Worm (Caenorhabditis elegans) whole organism, L3 larva: ENCODE measurements around the gene fut-8.

Source experiments
- R02D3.7 ChIP-seq: fragments of 150-350 bp; optimal IDR thresholded peaks from 2 replicates; lab custom pipeline; 2014; ENCODE audit warnings: missing biosample characterization, missing genetic modification characterization
- ZK546.5 ChIP-seq: sonication (generic microtip); optimal IDR thresholded peaks from 2 replicates; lab custom pipeline; 2017; ENCODE audit warnings: missing biosample characterization, missing genetic modification characterization
- aly-2 ChIP-seq: fragments of 150-350 bp; optimal IDR thresholded peaks from 2 replicates; lab custom pipeline; 2014; ENCODE audit warnings: missing biosample characterization, missing genetic modification characterization
- ama-1 ChIP-seq: fragments of 150-350 bp; optimal IDR thresholded peaks from 2 replicates; lab custom pipeline; 2018
- ceh-16 ChIP-seq: sonication (generic microtip); optimal IDR thresholded peaks from 2 replicates; lab custom pipeline; 2017; ENCODE audit warnings: missing biosample characterization, missing genetic modification characterization
- ceh-28 ChIP-seq: fragments of 150-350 bp; optimal IDR thresholded peaks from 2 replicates; lab custom pipeline; 2014; ENCODE audit warnings: missing biosample characterization, missing genetic modification reagents, missing genetic modification characterization
- ceh-9 ChIP-seq: sonication (generic microtip); optimal IDR thresholded peaks from 2 replicates; lab custom pipeline; 2018; ENCODE audit warnings: missing biosample characterization, missing genetic modification characterization
- daf-12 ChIP-seq: fragments of 150-350 bp; optimal IDR thresholded peaks from 2 replicates; lab custom pipeline; 2014; ENCODE audit warnings: missing biosample characterization, missing genetic modification reagents, missing genetic modification characterization
- egl-27 ChIP-seq: sonication (generic microtip); optimal IDR thresholded peaks from 4 replicates; lab custom pipeline; 2017; ENCODE audit warnings: missing biosample characterization, missing genetic modification reagents, missing genetic modification characterization
- egl-5 ChIP-seq: fragments of 150-350 bp; optimal IDR thresholded peaks from 2 replicates; lab custom pipeline; 2017; ENCODE audit warnings: missing biosample characterization, missing genetic modification reagents, missing genetic modification characterization, inconsistent platforms
- elt-1 ChIP-seq: fragments of 150-350 bp; optimal IDR thresholded peaks from 2 replicates; lab custom pipeline; 2014; ENCODE audit warnings: missing biosample characterization, missing genetic modification characterization
- elt-2 ChIP-seq: sonication (generic microtip); optimal IDR thresholded peaks from 2 replicates; lab custom pipeline; 2016; ENCODE audit warnings: missing genetic modification reagents, mild to moderate bottlenecking, missing genetic modification characterization, missing compliant biosample characterization
- elt-3 ChIP-seq, 3 experiments: fragments of 150-350 bp in 1 of 3; sonication (generic microtip) in 2 of 3; optimal IDR thresholded peaks; 2 replicates in 2 of 3; 4 replicates in 1 of 3; lab custom pipeline; 2014 to 2017; ENCODE audit warnings: missing biosample characterization in 3 of 3, missing genetic modification characterization in 3 of 3
- eor-1 ChIP-seq, 2 experiments: fragments of 150-350 bp; optimal IDR thresholded peaks; 2 replicates each; lab custom pipeline; 2014 to 2018; ENCODE audit warnings: missing biosample characterization in 2 of 2, missing genetic modification characterization in 2 of 2
- fkh-10 ChIP-seq: sonication (generic microtip); optimal IDR thresholded peaks from 2 replicates; lab custom pipeline; 2017; ENCODE audit warnings: missing biosample characterization, missing genetic modification reagents, missing genetic modification characterization
- fkh-2 ChIP-seq: fragments of 150-350 bp; optimal IDR thresholded peaks from 2 replicates; lab custom pipeline; 2014; ENCODE audit warnings: missing biosample characterization, missing genetic modification reagents, missing genetic modification characterization
- fos-1 ChIP-seq: fragments of 150-350 bp; optimal IDR thresholded peaks from 2 replicates; lab custom pipeline; 2014; ENCODE audit warnings: missing biosample characterization, missing genetic modification characterization
- hmg-11 ChIP-seq: sonication (generic microtip); optimal IDR thresholded peaks from 2 replicates; lab custom pipeline; 2016; ENCODE audit warnings: missing genetic modification characterization, missing compliant biosample characterization
- jun-1 ChIP-seq: fragments of 150-350 bp; optimal IDR thresholded peaks from 2 replicates; lab custom pipeline; 2014; ENCODE audit warnings: missing biosample characterization, missing genetic modification reagents, missing genetic modification characterization
- lin-15B ChIP-seq: fragments of 150-350 bp; optimal IDR thresholded peaks from 2 replicates; lab custom pipeline; 2014; ENCODE audit warnings: missing biosample characterization, missing genetic modification characterization
- lin-39 ChIP-seq: fragments of 150-350 bp; optimal IDR thresholded peaks from 2 replicates; lab custom pipeline; 2018; ENCODE audit warnings: missing biosample characterization, missing genetic modification reagents, missing genetic modification characterization
- lsy-12 ChIP-seq: sonication (generic microtip); optimal IDR thresholded peaks from 2 replicates; lab custom pipeline; 2016; ENCODE audit warnings: mild to moderate bottlenecking, missing genetic modification characterization, missing compliant biosample characterization
- mdl-1 ChIP-seq: fragments of 150-350 bp; optimal IDR thresholded peaks from 2 replicates; lab custom pipeline; 2014; ENCODE audit warnings: missing biosample characterization, missing genetic modification characterization
- mml-1 ChIP-seq: fragments of 150-350 bp; sonication (generic microtip); optimal IDR thresholded peaks from 3 replicates; lab custom pipeline; 2014; ENCODE audit warnings: missing biosample characterization, missing genetic modification characterization
- nfya-1 ChIP-seq: sonication (generic microtip); optimal IDR thresholded peaks from 2 replicates; lab custom pipeline; 2017; ENCODE audit warnings: missing genetic modification characterization, mild to moderate bottlenecking, missing compliant biosample characterization, antibody characterized with exemption, moderate library complexity; ENCODE audit not compliant: insufficient read depth
- nhr-12 ChIP-seq: fragments of 150-350 bp; optimal IDR thresholded peaks from 2 replicates; lab custom pipeline; 2014; ENCODE audit warnings: missing biosample characterization, missing genetic modification characterization
- nhr-23 ChIP-seq: fragments of 150-350 bp; optimal IDR thresholded peaks from 2 replicates; lab custom pipeline; 2014; ENCODE audit warnings: missing biosample characterization, missing genetic modification reagents, missing genetic modification characterization
- nhr-237 ChIP-seq: fragments of 150-350 bp; optimal IDR thresholded peaks from 2 replicates; lab custom pipeline; 2014; ENCODE audit warnings: missing biosample characterization, missing genetic modification characterization
- nhr-25 ChIP-seq: sonication (generic microtip); optimal IDR thresholded peaks from 2 replicates; lab custom pipeline; 2017; ENCODE audit warnings: missing biosample characterization, missing genetic modification characterization
- nhr-43 ChIP-seq: sonication (generic microtip); optimal IDR thresholded peaks from 2 replicates; lab custom pipeline; 2016; ENCODE audit warnings: mild to moderate bottlenecking, missing genetic modification characterization, missing compliant biosample characterization; ENCODE audit not compliant: poor library complexity, severe bottlenecking
- nhr-67 ChIP-seq: fragments of 150-350 bp; optimal IDR thresholded peaks from 2 replicates; lab custom pipeline; 2014; ENCODE audit warnings: missing biosample characterization, missing genetic modification characterization
- nhr-76 ChIP-seq: fragments of 150-350 bp; sonication (generic microtip); optimal IDR thresholded peaks from 5 replicates; lab custom pipeline; 2014; ENCODE audit warnings: missing biosample characterization, missing genetic modification characterization
- nhr-77 ChIP-seq: fragments of 150-350 bp; optimal IDR thresholded peaks from 2 replicates; lab custom pipeline; 2014; ENCODE audit warnings: missing biosample characterization, missing genetic modification characterization
- pha-4 ChIP-seq: fragments of 150-350 bp; optimal IDR thresholded peaks from 2 replicates; lab custom pipeline; 2014; ENCODE audit warnings: missing biosample characterization, missing genetic modification reagents, missing genetic modification characterization
- pqm-1 ChIP-seq: fragments of 150-350 bp; optimal IDR thresholded peaks from 2 replicates; lab custom pipeline; 2017; ENCODE audit warnings: missing biosample characterization, missing genetic modification characterization, inconsistent platforms
- sea-2 ChIP-seq: fragments of 150-350 bp; sonication (generic microtip); optimal IDR thresholded peaks from 4 replicates; lab custom pipeline; 2014; ENCODE audit warnings: missing biosample characterization, missing genetic modification reagents, missing genetic modification characterization
- skn-1 ChIP-seq: fragments of 150-350 bp; optimal IDR thresholded peaks from 2 replicates; lab custom pipeline; 2014; ENCODE audit warnings: missing biosample characterization, missing genetic modification characterization
- tbx-2 ChIP-seq: sonication (generic microtip); optimal IDR thresholded peaks from 2 replicates; lab custom pipeline; 2016; ENCODE audit warnings: mild to moderate bottlenecking, missing genetic modification characterization, missing compliant biosample characterization
- unc-39 ChIP-seq: sonication (generic microtip); optimal IDR thresholded peaks from 4 replicates; lab custom pipeline; 2017; ENCODE audit warnings: missing biosample characterization, missing genetic modification characterization
- unc-62 ChIP-seq: fragments of 150-350 bp; sonication (generic microtip); optimal IDR thresholded peaks from 4 replicates; lab custom pipeline; 2014; ENCODE audit warnings: missing biosample characterization, missing genetic modification reagents, missing genetic modification characterization
- zag-1 ChIP-seq: fragments of 150-350 bp; optimal IDR thresholded peaks from 2 replicates; lab custom pipeline; 2014; ENCODE audit warnings: missing biosample characterization, missing genetic modification characterization
- ztf-4 ChIP-seq: fragments of 150-350 bp; optimal IDR thresholded peaks from 2 replicates; lab custom pipeline; 2014; ENCODE audit warnings: missing biosample characterization, missing genetic modification characterization

The fut-8 gene

DNA sequence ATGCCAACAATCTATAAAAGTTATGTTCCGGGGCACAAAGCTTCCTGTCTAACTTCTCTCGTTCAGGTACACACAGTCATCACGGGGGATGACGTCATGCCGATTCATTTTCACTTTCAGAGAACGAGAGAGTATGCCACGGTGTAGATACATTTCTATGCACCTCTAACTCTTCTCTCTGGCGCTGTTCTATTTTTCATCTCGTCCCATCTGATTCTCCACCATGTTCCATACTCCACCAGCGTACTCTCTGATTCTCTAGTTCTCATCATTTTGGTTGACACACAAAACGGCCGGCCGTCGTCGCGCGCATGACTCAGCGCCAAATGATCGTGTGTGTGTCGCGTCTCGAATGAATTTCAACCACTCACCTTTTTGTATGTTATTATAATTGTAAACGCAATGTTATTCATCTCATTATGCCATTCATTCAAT lies 10.1 kb upstream of the fut-8 start (continued):
- TF ChIP-seq ceh-9 (tag; lab: Kevin White, UChicago), result no peak
- TF ChIP-seq elt-3 (tag; optimal IDR thresholded peaks at IDR 0.05; lab: Kevin White, UChicago), result peak in 1 of 3 experiments; percentile 82
- peak; percentile 94 for TF ChIP-seq nhr-43
- TF ChIP-seq pqm-1 (tag; lab: Kevin White, UChicago), result peak; percentile 90
- TF ChIP-seq unc-39, result peak; percentile 21
- no peak for TF ChIP-seq aly-2 (tag; lab: Kevin White, UChicago)
- TF ChIP-seq tbx-2 (tag; lab: Kevin White, UChicago), result peak; percentile 89
- no peak for TF ChIP-seq daf-12 (tag; lab: Kevin White, UChicago)
- peak; percentile 98 for TF ChIP-seq elt-2 (tag; lab: Kevin White, UChicago)
- peak; percentile 68 for TF ChIP-seq ztf-4
- peak; percentile 41 for TF ChIP-seq R02D3.7
- TF ChIP-seq hmg-11, result peak; percentile 97
- TF ChIP-seq zag-1 (tag; lab: Kevin White, UChicago), result no peak
- peak; percentile 80 for TF ChIP-seq nhr-77 (tag; lab: Kevin White, UChicago)
- no peak for TF ChIP-seq sea-2
- TF ChIP-seq unc-62 (GFP tag; lab: Kevin White, UChicago), result peak; percentile 72
- TF ChIP-seq egl-5 (tag; lab: Kevin White, UChicago), result peak; percentile 73
- TF ChIP-seq pha-4 (tag; lab: Kevin White, UChicago), result peak; percentile 95
- peak; percentile 93 for TF ChIP-seq lin-39 (tag; lab: Kevin White, UChicago)
- peak; percentile 98 for TF ChIP-seq nhr-25 (tag; lab: Kevin White, UChicago)
- peak; percentile 94 for TF ChIP-seq ceh-28 (tag; lab: Kevin White, UChicago)
- TF ChIP-seq fkh-2 (tag; lab: Kevin White, UChicago), result no peak
- peak; percentile 61 for TF ChIP-seq nhr-76
- no peak for TF ChIP-seq ceh-16 (tag; lab: Kevin White, UChicago)
- TF ChIP-seq eor-1 (tag; optimal IDR thresholded peaks at IDR 0.05; lab: Kevin White, UChicago), result no peak
- TF ChIP-seq fos-1 (tag; lab: Kevin White, UChicago), result no peak
- TF ChIP-seq ama-1, result peak; percentile 23

DNA sequence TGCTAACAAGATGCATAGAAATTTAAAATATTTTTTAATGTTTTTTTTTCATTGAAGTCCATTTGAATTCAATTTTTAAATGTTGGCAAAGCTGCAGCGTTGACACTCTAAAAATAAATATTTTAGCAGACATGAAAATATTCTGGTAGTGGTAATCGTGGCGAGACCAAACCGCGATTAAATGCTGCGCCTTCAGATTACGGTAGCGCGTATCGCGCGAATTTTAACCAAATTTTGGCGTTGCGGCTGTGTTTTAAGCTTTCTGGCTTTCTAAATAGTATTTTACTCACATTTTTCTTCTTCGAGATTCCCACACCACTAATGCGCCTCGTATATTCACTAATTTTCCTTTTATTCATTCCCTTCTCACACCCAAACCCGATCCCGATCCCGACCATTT lies 5.8 kb upstream of the fut-8 start, which contains the start of gene cpg-4:
TSS of gene cpg-4 (plus strand) at position 303 of the 400 bp plus-strand sequence.
- TF ChIP-seq ceh-16 (tag; lab: Kevin White, UChicago) (no peak), ceh-28 (tag; lab: Kevin White, UChicago) (no peak), hmg-11 (no peak), skn-1 (no peak), egl-27 (tag; lab: Kevin White, UChicago) (no peak)

DNA sequence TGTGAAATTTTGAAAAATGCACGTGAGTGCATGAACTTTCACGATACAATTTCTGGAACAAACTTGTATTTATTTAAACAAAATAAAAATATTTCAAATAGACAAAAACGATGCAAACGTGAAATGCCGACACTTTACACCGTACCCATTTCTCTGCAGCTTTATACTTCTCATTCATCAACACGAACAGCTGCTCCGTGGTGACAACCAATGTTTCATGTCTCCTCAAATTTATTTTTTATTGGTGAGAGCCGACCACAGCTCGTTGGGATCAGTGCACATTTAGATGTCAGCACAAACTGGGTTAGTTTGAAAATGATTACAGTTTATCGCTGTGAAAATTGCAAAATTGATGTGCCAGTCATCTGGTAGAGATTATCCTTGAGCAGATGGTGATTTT lies 5.3 kb upstream of the fut-8 start:
- TF ChIP-seq eor-1 (tag; optimal IDR thresholded peaks at IDR 0.05; lab: Kevin White, UChicago), result no peak
- TF ChIP-seq mml-1 (tag; lab: Kevin White, UChicago), result no peak
- no peak for TF ChIP-seq nhr-25 (tag; lab: Kevin White, UChicago)
- peak; percentile 33 for TF ChIP-seq egl-5 (tag; lab: Kevin White, UChicago)
- no peak for TF ChIP-seq ztf-4
- no peak for TF ChIP-seq zag-1 (tag; lab: Kevin White, UChicago)
- no peak for TF ChIP-seq nhr-76
- TF ChIP-seq jun-1, result no peak
- TF ChIP-seq sea-2, result no peak
- TF ChIP-seq daf-12 (tag; lab: Kevin White, UChicago), result no peak
- peak; percentile 2 for TF ChIP-seq nfya-1
- no peak for TF ChIP-seq unc-39
- no peak for TF ChIP-seq fkh-10
- no peak for TF ChIP-seq unc-62 (GFP tag; lab: Kevin White, UChicago)
- peak; percentile 33 for TF ChIP-seq lin-39 (tag; lab: Kevin White, UChicago)
- no peak for TF ChIP-seq lsy-12 (tag; lab: Kevin White, UChicago)
- TF ChIP-seq, all 47 proteins: peak for 3

DNA sequence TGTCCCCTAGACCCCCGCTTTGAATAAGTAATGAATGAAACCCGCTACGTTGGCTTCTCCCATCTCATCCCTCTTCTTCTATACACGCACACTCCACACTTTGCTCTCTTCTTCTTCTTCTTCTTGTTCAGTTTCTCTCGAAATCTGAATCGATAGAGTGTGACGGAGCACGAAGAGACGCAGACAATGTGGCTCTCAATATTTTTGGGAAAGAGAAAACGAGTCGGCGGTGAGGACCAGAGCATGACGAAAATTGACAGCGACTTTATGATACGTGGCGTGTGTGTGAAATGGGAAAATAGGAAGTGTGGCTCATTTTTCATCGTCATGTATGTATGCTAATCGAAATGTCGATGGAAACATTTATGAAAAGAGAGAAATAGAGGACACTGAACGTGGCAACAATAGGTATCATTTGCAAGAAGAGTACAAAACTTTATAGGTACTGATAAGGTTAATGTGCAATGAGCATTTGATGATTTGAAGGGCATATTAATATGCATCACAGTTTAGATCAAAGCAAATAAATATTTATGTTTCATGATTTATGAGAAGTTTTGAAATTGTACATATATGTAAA lies 1.3 kb upstream of the fut-8 start:
- TF ChIP-seq nhr-12 (tag; lab: Kevin White, UChicago) (no peak), pqm-1 (tag; lab: Kevin White, UChicago) (peak; percentile 20), skn-1 (peak; percentile 26), mml-1 (tag; lab: Kevin White, UChicago) (no peak), elt-2 (tag; lab: Kevin White, UChicago) (peak; percentile 70), nhr-43 (no peak), nhr-23 (no peak), ZK546.5 (tag; lab: Kevin White, UChicago) (no peak), nhr-237 (tag; lab: Kevin White, UChicago) (no peak), ztf-4 (no peak), nhr-67 (tag; lab: Kevin White, UChicago) (no peak), nhr-77 (tag; lab: Kevin White, UChicago) (no peak), lsy-12 (tag; lab: Kevin White, UChicago) (no peak), nfya-1 (peak; percentile 68), egl-27 (tag; lab: Kevin White, UChicago) (peak; percentile 34), zag-1 (tag; lab: Kevin White, UChicago) (no peak), pha-4 (tag; lab: Kevin White, UChicago) (no peak), tbx-2 (tag; lab: Kevin White, UChicago) (no peak), mdl-1 (no peak), fkh-10 (peak; percentile 15), nhr-76 (no peak), jun-1 (no peak), lin-39 (tag; lab: Kevin White, UChicago) (peak; percentile 57), nhr-25 (tag; lab: Kevin White, UChicago) (no peak), lin-15B (tag; lab: Kevin White, UChicago) (peak; percentile 20), ceh-28 (tag; lab: Kevin White, UChicago) (peak; percentile 25), sea-2 (peak; percentile 44), fos-1 (tag; lab: Kevin White, UChicago) (no peak), hmg-11 (peak; percentile 78), elt-1 (no peak), egl-5 (tag; lab: Kevin White, UChicago) (no peak)
